Fruit fly (Drosophila melanogaster) whole organism, adult: ENCODE data around the gene CG7778.

Experiments
- CG11617 ChIP-seq: fragments of 200-800 bp; sonication (Bioruptor generic); optimal IDR thresholded peaks from 2 replicates; lab custom pipeline; 2017; ENCODE audit warnings: mild to moderate bottlenecking, missing biosample characterization, missing genetic modification reagents, missing genetic modification characterization
- CG12768 ChIP-seq: fragments of 200-800 bp; sonication (Bioruptor generic); optimal IDR thresholded peaks from 2 replicates; lab custom pipeline; 2017; ENCODE audit warnings: missing biosample characterization, missing genetic modification characterization, mild to moderate bottlenecking, moderate library complexity, missing genetic modification reagents
- CG14711 ChIP-seq: fragments of 200-800 bp; sonication (Bioruptor generic); optimal IDR thresholded peaks from 2 replicates; lab custom pipeline; 2018; ENCODE audit warnings: missing biosample characterization, mild to moderate bottlenecking, missing genetic modification characterization, moderate library complexity
- CG1620 ChIP-seq: fragments of 200-800 bp; sonication (Bioruptor generic); optimal IDR thresholded peaks from 2 replicates; lab custom pipeline; 2016; ENCODE audit warnings: missing biosample characterization, missing genetic modification characterization
- CG33017 ChIP-seq: fragments of 200-800 bp; sonication (Bioruptor generic); optimal IDR thresholded peaks from 2 replicates; lab custom pipeline; 2018; ENCODE audit warnings: missing biosample characterization, mild to moderate bottlenecking, missing genetic modification characterization, moderate library complexity
- CG5204 ChIP-seq: fragments of 200-800 bp; sonication (Bioruptor generic); optimal IDR thresholded peaks from 2 replicates; lab custom pipeline; 2016; ENCODE audit warnings: missing biosample characterization, missing genetic modification characterization
- CG7045 ChIP-seq: fragments of 200-800 bp; sonication (Bioruptor generic); optimal IDR thresholded peaks from 2 replicates; lab custom pipeline; 2017; ENCODE audit warnings: missing biosample characterization, mild to moderate bottlenecking, missing genetic modification characterization
- CG7101 ChIP-seq: fragments of 200-800 bp; sonication (Bioruptor generic); optimal IDR thresholded peaks from 2 replicates; lab custom pipeline; 2018; ENCODE audit warnings: missing biosample characterization, mild to moderate bottlenecking, missing genetic modification characterization, moderate library complexity
- Clk ChIP-seq: fragments of 200-800 bp; sonication (Bioruptor generic); optimal IDR thresholded peaks from 2 replicates; lab custom pipeline; 2017; ENCODE audit warnings: missing biosample characterization, missing genetic modification characterization
- Crg-1 ChIP-seq: fragments of 200-800 bp; sonication (Bioruptor generic); optimal IDR thresholded peaks from 2 replicates; lab custom pipeline; 2016; ENCODE audit warnings: missing biosample characterization, missing genetic modification characterization
- Hr96 ChIP-seq: fragments of 200-800 bp; sonication (Bioruptor generic); optimal IDR thresholded peaks from 2 replicates; lab custom pipeline; 2016; ENCODE audit warnings: missing biosample characterization, missing genetic modification characterization
- Mnt ChIP-seq: fragments of 200-800 bp; sonication (Bioruptor generic); optimal IDR thresholded peaks from 2 replicates; lab custom pipeline; 2016; ENCODE audit warnings: missing biosample characterization, mild to moderate bottlenecking, missing genetic modification characterization
- bab1 ChIP-seq: fragments of 200-800 bp; sonication (Bioruptor generic); optimal IDR thresholded peaks from 3 replicates; lab custom pipeline; 2019; ENCODE audit warnings: missing biosample characterization, mild to moderate bottlenecking, missing genetic modification characterization, moderate library complexity
- cic ChIP-seq: fragments of 200-800 bp; sonication (Bioruptor generic); optimal IDR thresholded peaks from 2 replicates; lab custom pipeline; 2017; ENCODE audit warnings: missing biosample characterization, mild to moderate bottlenecking, missing genetic modification characterization, moderate library complexity
- cnc ChIP-seq, 2 experiments: fragments of >200 bp; optimal IDR thresholded peaks; 2 replicates each; lab custom pipeline; 2017
- kay ChIP-seq: fragments of 200-800 bp; sonication (Bioruptor generic); peaks from one replicate; lab custom pipeline; 2016; ENCODE audit warnings: missing biosample characterization, missing genetic modification characterization, borderline replicate concordance
- ovo ChIP-seq: fragments of 200-800 bp; sonication (Bioruptor generic); optimal IDR thresholded peaks from 2 replicates; lab custom pipeline; 2016; ENCODE audit warnings: missing biosample characterization, missing genetic modification characterization
- pad ChIP-seq: fragments of 200-800 bp; sonication (Bioruptor generic); optimal IDR thresholded peaks from 3 replicates; lab custom pipeline; 2017; ENCODE audit warnings: missing biosample characterization, missing genetic modification characterization, mild to moderate bottlenecking, moderate library complexity, missing genetic modification reagents
- tj ChIP-seq: fragments of 200-800 bp; sonication (Bioruptor generic); optimal IDR thresholded peaks from 3 replicates; lab custom pipeline; 2017; ENCODE audit warnings: missing biosample characterization, mild to moderate bottlenecking, missing genetic modification characterization, moderate library complexity
- toe ChIP-seq: fragments of 200-800 bp; sonication (Bioruptor generic); optimal IDR thresholded peaks from 2 replicates; lab custom pipeline; 2016; ENCODE audit warnings: missing biosample characterization, missing genetic modification characterization

The CG7778 gene

dm6 chr2L:8346260-8346659 is at the start of gene CG7778:
CG7778 (plus strand) TSS chr2L:8346620.
- TF ChIP-seq kay (no peak), pad (GFP tag; lab: Kevin White, UChicago) (no peak)

dm6 chr2L:8297070-8297469 is 49.4 kb upstream of the CG7778 start:
- TF ChIP-seq bab1 (GFP tag; lab: Kevin White, UChicago) (no peak), Clk (GFP tag; lab: Kevin White, UChicago) (no peak)

dm6 chr2L:8299194-8299811 is 47.1 kb upstream of the CG7778 start:
- TF ChIP-seq bab1 (GFP tag; lab: Kevin White, UChicago) (peak; percentile 18), Clk (GFP tag; lab: Kevin White, UChicago) (no peak)

DNA sequence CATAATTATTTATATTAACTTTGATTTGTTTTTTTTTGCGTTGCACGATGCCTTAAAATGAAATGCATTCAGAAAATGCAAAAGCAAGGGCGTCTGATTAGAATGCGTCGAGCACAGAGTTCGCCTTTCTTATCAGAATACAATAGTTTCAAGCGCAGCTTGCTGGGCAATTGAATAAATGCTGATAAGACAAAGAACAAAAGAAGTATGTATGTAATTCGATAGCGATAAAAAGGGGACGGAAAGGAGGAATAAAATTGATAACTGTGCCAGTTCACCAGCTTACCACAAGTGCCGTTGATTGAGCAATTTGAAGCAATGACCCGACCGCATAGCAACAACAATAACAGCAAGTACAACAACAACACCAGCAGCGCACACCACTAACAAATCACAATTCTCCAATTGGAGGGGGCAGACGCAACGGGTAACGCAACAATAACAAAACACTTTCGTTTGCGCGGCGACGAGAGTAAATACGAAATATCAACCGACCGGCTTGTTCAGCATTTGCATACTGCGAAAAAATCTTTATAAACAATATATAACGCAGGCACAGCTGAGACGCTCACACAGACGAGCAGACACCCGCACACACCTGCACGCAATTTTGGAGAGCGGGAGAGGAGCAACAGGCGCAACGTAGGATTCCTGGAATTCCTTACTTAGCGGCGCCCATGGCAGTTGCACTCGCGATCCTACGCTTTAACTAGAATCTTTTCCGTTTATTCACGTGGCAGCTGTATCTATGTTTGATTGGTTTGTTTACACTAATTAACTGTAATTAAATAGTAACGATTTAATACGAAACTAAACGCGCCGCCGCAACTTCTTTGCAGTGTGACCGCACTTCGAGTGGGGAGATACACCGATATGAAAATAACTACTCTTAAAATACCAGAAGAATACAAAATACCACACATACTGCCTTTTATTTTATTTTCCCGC is 45.9 kb upstream of the CG7778 start, which contains the start of gene Btk:
Btk (minus strand) TSS at position 860 of the 948 bp plus-strand sequence.
- TF ChIP-seq CG5204 (no peak), cnc (optimal IDR thresholded peaks at IDR 0.05; lab: Kevin White, UChicago) (no peak), ovo (GFP tag; lab: Kevin White, UChicago) (peak; percentile 47), Crg-1 (GFP tag; lab: Kevin White, UChicago) (no peak), pad (GFP tag; lab: Kevin White, UChicago) (peak; percentile 94), cic (GFP tag; lab: Kevin White, UChicago) (peak; percentile 48), Clk (GFP tag; lab: Kevin White, UChicago) (no peak), tj (GFP tag; lab: Kevin White, UChicago) (peak; percentile 91), CG7101 (tag; lab: Kevin White, UChicago) (no peak), CG12768 (GFP tag; lab: Kevin White, UChicago) (peak; percentile 54), Mnt (GFP tag; lab: Kevin White, UChicago) (no peak), CG33017 (tag; lab: Kevin White, UChicago) (no peak), CG11617 (GFP tag; lab: Kevin White, UChicago) (no peak), Hr96 (no peak), CG1620 (GFP tag; lab: Kevin White, UChicago) (no peak), kay (no peak), CG7045 (GFP tag; lab: Kevin White, UChicago) (no peak), toe (GFP tag; lab: Kevin White, UChicago) (no peak), bab1 (GFP tag; lab: Kevin White, UChicago) (peak; percentile 1), CG14711 (tag; lab: Kevin White, UChicago) (no peak)

DNA sequence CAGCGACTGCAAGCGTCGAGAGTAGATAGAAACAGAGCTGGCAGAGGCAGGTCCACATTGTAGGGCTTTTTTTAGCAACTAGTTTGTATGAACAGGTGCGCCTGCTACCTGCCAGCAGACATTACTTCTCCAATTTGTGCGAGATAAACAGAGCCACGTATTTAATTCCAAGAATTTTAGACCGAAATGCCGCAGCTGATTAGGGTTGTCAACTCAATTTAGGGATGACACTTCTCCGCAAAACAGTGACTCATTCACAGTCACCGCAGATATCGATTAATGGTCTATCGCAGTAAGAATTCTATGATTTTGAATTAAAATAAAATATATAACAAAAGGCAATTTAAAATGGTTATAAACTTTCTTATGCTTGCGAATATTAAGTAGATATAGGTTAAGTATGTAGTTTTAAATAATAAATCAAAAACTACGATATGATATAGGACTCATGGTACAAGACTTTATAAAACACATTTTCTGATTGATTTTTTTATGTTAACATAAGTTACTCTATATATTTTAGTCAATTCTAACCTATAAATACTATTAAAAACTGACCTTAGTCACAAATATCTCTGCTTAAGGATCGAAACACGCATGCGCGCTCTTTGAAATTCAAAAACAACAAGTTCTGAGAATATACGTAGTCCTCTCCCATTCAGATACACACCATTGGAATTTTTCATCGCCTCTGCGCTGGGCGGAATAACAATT is 43.5 kb upstream of the CG7778 start, which contains the start of the genes wol and Scgalpha:
wol (minus strand) TSS at position 220 of the 714 bp plus-strand sequence.
Scgalpha (plus strand) TSS at position 664 of the 714 bp plus-strand sequence.
- TF ChIP-seq bab1 (GFP tag; lab: Kevin White, UChicago), result peak; percentile 7
- TF ChIP-seq Mnt (GFP tag; lab: Kevin White, UChicago), result no peak
- peak; percentile 97 for TF ChIP-seq CG14711 (tag; lab: Kevin White, UChicago)
- no peak for TF ChIP-seq CG33017 (tag; lab: Kevin White, UChicago)
- no peak for TF ChIP-seq Crg-1 (GFP tag; lab: Kevin White, UChicago)

- TF ChIP-seq toe (GFP tag; lab: Kevin White, UChicago) (no peak), pad (GFP tag; lab: Kevin White, UChicago) (no peak), CG33017 (tag; lab: Kevin White, UChicago) (no peak), CG14711 (tag; lab: Kevin White, UChicago) (no peak), tj (GFP tag; lab: Kevin White, UChicago) (no peak), kay (no peak), CG7045 (GFP tag; lab: Kevin White, UChicago) (no peak), CG1620 (GFP tag; lab: Kevin White, UChicago) (no peak), Hr96 (no peak), CG7101 (tag; lab: Kevin White, UChicago) (no peak), ovo (GFP tag; lab: Kevin White, UChicago) (no peak), Mnt (GFP tag; lab: Kevin White, UChicago) (no peak), CG5204 (no peak), cic (GFP tag; lab: Kevin White, UChicago) (no peak), Crg-1 (GFP tag; lab: Kevin White, UChicago) (no peak)
Measured at dm6 chr2L:8304635-8305034, 41.8 kb upstream of the CG7778 start.
